Fruit fly (Drosophila melanogaster) whole organism, embryonic: ENCODE measurements around the gene CG9992.

Experiments
- Awh ChIP-seq: fragments of 200-800 bp; sonication (Bioruptor generic); IDR thresholded peaks from 2 replicates; pipeline ENCODE4, ENCODE4 v1.3.6; 2022; ENCODE audit warnings: missing biosample characterization, missing genetic modification characterization
- B-H1 ChIP-seq: fragments of 200-800 bp; sonication (Bioruptor generic); IDR thresholded peaks from 3 replicates; pipeline ENCODE4 v1.3.6; 2022; ENCODE audit warnings: missing biosample characterization, missing genetic modification characterization
- CG14050 ChIP-seq: fragments of 200-800 bp; sonication (Bioruptor generic); IDR thresholded peaks from 3 replicates; pipeline ENCODE4 v1.3.6; 2022; ENCODE audit warnings: missing biosample characterization, missing genetic modification characterization
- CG14667 ChIP-seq: fragments of 200-800 bp; sonication (Bioruptor generic); IDR thresholded peaks from 2 replicates; pipeline ENCODE4 v1.3.6; 2022; ENCODE audit warnings: missing biosample characterization, missing genetic modification characterization
- CG1529 ChIP-seq: fragments of 200-800 bp; sonication (Bioruptor generic); optimal IDR thresholded peaks from 3 replicates; lab custom pipeline; 2018; ENCODE audit warnings: missing biosample characterization, missing genetic modification characterization
- CG17385 ChIP-seq: fragments of 200-800 bp; sonication (Bioruptor generic); optimal IDR thresholded peaks from 3 replicates; lab custom pipeline; 2018; ENCODE audit warnings: missing biosample characterization, mild to moderate bottlenecking, missing genetic modification characterization
- CG1792 ChIP-seq: fragments of 200-800 bp; sonication (Bioruptor generic); optimal IDR thresholded peaks from 2 replicates; lab custom pipeline; 2016; ENCODE audit warnings: missing biosample characterization, missing genetic modification characterization
- CG2116 ChIP-seq: fragments of 200-800 bp; sonication (Bioruptor generic); optimal IDR thresholded peaks from 3 replicates; lab custom pipeline; 2018; ENCODE audit warnings: missing biosample characterization, mild to moderate bottlenecking, missing genetic modification characterization
- CG2199 ChIP-seq: fragments of 200-800 bp; sonication (Bioruptor generic); IDR thresholded peaks from 3 replicates; pipeline ENCODE4 v1.3.6; 2022; ENCODE audit warnings: missing biosample characterization, missing genetic modification characterization
- CG4282 ChIP-seq: fragments of 200-800 bp; sonication (Bioruptor generic); optimal IDR thresholded peaks from 2 replicates; lab custom pipeline; 2016; ENCODE audit warnings: missing biosample characterization, missing genetic modification characterization
- CG4820 ChIP-seq: fragments of 200-800 bp; sonication (Bioruptor generic); optimal IDR thresholded peaks from 3 replicates; lab custom pipeline; 2016; ENCODE audit warnings: missing biosample characterization, missing genetic modification characterization
- CG5953 ChIP-seq: fragments of 200-800 bp; sonication (Bioruptor generic); IDR thresholded peaks from 2 replicates; pipeline ENCODE4 v1.3.6; 2022; ENCODE audit warnings: missing biosample characterization, missing genetic modification characterization
- CG6254 ChIP-seq: fragments of 200-800 bp; sonication (Bioruptor generic); optimal IDR thresholded peaks from 3 replicates; lab custom pipeline; 2017; ENCODE audit warnings: mild to moderate bottlenecking, missing biosample characterization, missing genetic modification reagents, missing genetic modification characterization
- CG8388 ChIP-seq: fragments of 200-800 bp; sonication (Bioruptor generic); optimal IDR thresholded peaks from 2 replicates; lab custom pipeline; 2019; ENCODE audit warnings: missing biosample characterization, mild to moderate bottlenecking, missing genetic modification characterization, moderate library complexity
- CG9437 ChIP-seq: fragments of 200-800 bp; sonication (Bioruptor generic); optimal IDR thresholded peaks from 2 replicates; lab custom pipeline; 2018; ENCODE audit warnings: missing biosample characterization, mild to moderate bottlenecking, missing genetic modification characterization
- CG9727 ChIP-seq: fragments of 200-800 bp; sonication (Bioruptor generic); optimal IDR thresholded peaks from 3 replicates; lab custom pipeline; 2017; ENCODE audit warnings: missing biosample characterization, mild to moderate bottlenecking, missing genetic modification characterization
- CG9817 ChIP-seq: fragments of 200-800 bp; sonication (Bioruptor generic); optimal IDR thresholded peaks from 2 replicates; lab custom pipeline; 2018; ENCODE audit warnings: missing biosample characterization, mild to moderate bottlenecking, missing genetic modification characterization, moderate library complexity
- Deaf1 ChIP-seq: fragments of 200-800 bp; optimal IDR thresholded peaks from 3 replicates; lab custom pipeline; 2019; ENCODE audit warnings: missing biosample characterization, mild to moderate bottlenecking, missing genetic modification characterization, moderate library complexity
- Eip74EF ChIP-seq, 2 experiments: fragments of 200-800 bp in 1 of 2; fragments of >200 bp in 1 of 2; sonication (Bioruptor generic) in 1 of 2; optimal IDR thresholded peaks; 2 replicates each; lab custom pipeline; 2017 to 2019; ENCODE audit warnings: missing biosample characterization in 2 of 2, missing genetic modification characterization in 2 of 2, mild to moderate bottlenecking in 1 of 2, moderate library complexity in 1 of 2
- Ets97D ChIP-seq: fragments of 200-800 bp; sonication (Bioruptor generic); optimal IDR thresholded peaks from 3 replicates; lab custom pipeline; 2016; ENCODE audit warnings: missing biosample characterization, missing genetic modification characterization
- Gug ChIP-seq: fragments of 200-800 bp; sonication (Bioruptor generic); IDR thresholded peaks from 4 replicates; pipeline ENCODE4 v1.3.6; 2022; ENCODE audit warnings: missing biosample characterization, missing genetic modification characterization
- HHEX ChIP-seq: fragments of 200-800 bp; sonication (Bioruptor generic); optimal IDR thresholded peaks from 3 replicates; lab custom pipeline; 2017; ENCODE audit warnings: missing biosample characterization, mild to moderate bottlenecking, missing genetic modification characterization, missing genetic modification reagents
- HmgZ ChIP-seq: fragments of 200-800 bp; sonication (Bioruptor generic); optimal IDR thresholded peaks from 2 replicates; lab custom pipeline; 2018; ENCODE audit warnings: missing biosample characterization, mild to moderate bottlenecking, missing genetic modification characterization
- Hr39 ChIP-seq: fragments of >200 bp; optimal IDR thresholded peaks from 2 replicates; lab custom pipeline; 2017
- Hr78 ChIP-seq, 2 experiments: fragments of 200-800 bp in 1 of 2; fragments of >200 bp in 1 of 2; sonication (Bioruptor generic) in 1 of 2; optimal IDR thresholded peaks; 2 replicates each; lab custom pipeline; 2017 to 2019; ENCODE audit warnings: missing biosample characterization in 2 of 2, missing genetic modification characterization in 2 of 2, mild to moderate bottlenecking in 1 of 2, moderate library complexity in 1 of 2
- Mrtf ChIP-seq: fragments of 200-800 bp; sonication (Bioruptor generic); IDR thresholded peaks from 3 replicates; pipeline ENCODE4 v1.3.6; 2022; ENCODE audit warnings: missing biosample characterization, missing genetic modification characterization
- Rfx ChIP-seq: fragments of 200-800 bp; sonication (Bioruptor generic); IDR thresholded peaks from 2 replicates; pipeline ENCODE4 v1.3.6; 2022; ENCODE audit warnings: missing biosample characterization, missing genetic modification characterization
- Xrp1 ChIP-seq: fragments of 200-800 bp; sonication (Bioruptor generic); IDR thresholded peaks from 2 replicates; pipeline ENCODE4 v1.3.6; 2022; ENCODE audit warnings: missing biosample characterization, missing genetic modification characterization
- ab ChIP-seq: fragments of 200-800 bp; sonication (Bioruptor generic); optimal IDR thresholded peaks from 2 replicates; lab custom pipeline; 2016; ENCODE audit warnings: missing biosample characterization, missing genetic modification characterization
- ac ChIP-seq: fragments of 200-800 bp; sonication (Bioruptor generic); optimal IDR thresholded peaks from 3 replicates; lab custom pipeline; 2017; ENCODE audit warnings: missing biosample characterization, mild to moderate bottlenecking, missing genetic modification characterization
- ara ChIP-seq: fragments of 200-800 bp; sonication (Bioruptor generic); IDR thresholded peaks from 2 replicates; pipeline ENCODE4 v1.3.6; 2022; ENCODE audit warnings: missing biosample characterization, missing genetic modification characterization
- az2 ChIP-seq: fragments of 200-800 bp; sonication (Bioruptor generic); optimal IDR thresholded peaks from 3 replicates; lab custom pipeline; 2016; ENCODE audit warnings: missing biosample characterization, missing genetic modification characterization
- bigmax ChIP-seq: fragments of 200-800 bp; sonication (Bioruptor generic); optimal IDR thresholded peaks from 2 replicates; lab custom pipeline; 2018; ENCODE audit warnings: missing biosample characterization, mild to moderate bottlenecking, missing genetic modification characterization
- br ChIP-seq: fragments of >200 bp; optimal IDR thresholded peaks from 2 replicates; lab custom pipeline; 2017
- chif ChIP-seq, 2 experiments: fragments of 200-800 bp; sonication (Bioruptor generic); optimal IDR thresholded peaks; 3 replicates each; lab custom pipeline; 2016; ENCODE audit warnings: missing biosample characterization in 2 of 2, missing genetic modification characterization in 2 of 2
- dati ChIP-seq: fragments of 200-800 bp; sonication (Bioruptor generic); IDR thresholded peaks from 2 replicates; pipeline ENCODE4 v1.3.6; 2022; ENCODE audit warnings: missing biosample characterization, missing genetic modification characterization
- dimm ChIP-seq: fragments of 200-800 bp; sonication (Bioruptor generic); IDR thresholded peaks from 2 replicates; pipeline ENCODE4 v1.3.6; 2022; ENCODE audit warnings: missing biosample characterization, missing genetic modification characterization
- ftz-f1 ChIP-seq: fragments of 200-800 bp; sonication (Bioruptor generic); optimal IDR thresholded peaks from 2 replicates; lab custom pipeline; 2016; ENCODE audit warnings: missing biosample characterization, missing genetic modification characterization
- grau ChIP-seq: fragments of 200-800 bp; optimal IDR thresholded peaks from 3 replicates; lab custom pipeline; 2019; ENCODE audit warnings: missing biosample characterization, mild to moderate bottlenecking, missing genetic modification characterization, moderate library complexity
- gro ChIP-seq: fragments of 200-800 bp; sonication (Bioruptor generic); optimal IDR thresholded peaks from 2 replicates; lab custom pipeline; 2016; ENCODE audit warnings: missing biosample characterization, missing genetic modification characterization
- jing ChIP-seq: fragments of 200-800 bp; sonication (Bioruptor generic); optimal IDR thresholded peaks from 2 replicates; lab custom pipeline; 2018; ENCODE audit warnings: missing biosample characterization, mild to moderate bottlenecking, missing genetic modification characterization
- jumu ChIP-seq: fragments of 200-800 bp; sonication (Bioruptor generic); optimal IDR thresholded peaks from 3 replicates; lab custom pipeline; 2016; ENCODE audit warnings: missing biosample characterization, missing genetic modification characterization
- kah ChIP-seq: fragments of 200-800 bp; sonication (Bioruptor generic); optimal IDR thresholded peaks from 2 replicates; lab custom pipeline; 2018; ENCODE audit warnings: missing biosample characterization, mild to moderate bottlenecking, missing genetic modification characterization
- p53 ChIP-seq: fragments of 200-800 bp; sonication (Bioruptor generic); optimal IDR thresholded peaks from 2 replicates; lab custom pipeline; 2016; ENCODE audit warnings: missing biosample characterization, missing genetic modification characterization
- pho ChIP-seq: fragments of 200-800 bp; sonication (Bioruptor generic); optimal IDR thresholded peaks from 2 replicates; lab custom pipeline; 2016; ENCODE audit warnings: missing biosample characterization, missing genetic modification characterization
- salm ChIP-seq: fragments of 200-800 bp; sonication (Bioruptor generic); optimal IDR thresholded peaks from 2 replicates; lab custom pipeline; 2018; ENCODE audit warnings: missing biosample characterization, mild to moderate bottlenecking, missing genetic modification characterization
- sd ChIP-seq: fragments of 200-800 bp; sonication (Bioruptor generic); optimal IDR thresholded peaks from 3 replicates; lab custom pipeline; 2018; ENCODE audit warnings: missing biosample characterization, mild to moderate bottlenecking, missing genetic modification characterization, moderate library complexity
- stc ChIP-seq: fragments of 200-800 bp; sonication (Bioruptor generic); IDR thresholded peaks from 2 replicates; pipeline ENCODE4 v1.3.6; 2022; ENCODE audit warnings: missing biosample characterization, missing genetic modification characterization
- stwl ChIP-seq: fragments of 200-800 bp; sonication (Bioruptor generic); optimal IDR thresholded peaks from 3 replicates; lab custom pipeline; 2018; ENCODE audit warnings: missing biosample characterization, mild to moderate bottlenecking, missing genetic modification characterization, moderate library complexity
- zen ChIP-seq: fragments of 200-800 bp; sonication (Bioruptor generic); optimal IDR thresholded peaks from 3 replicates; lab custom pipeline; 2018; ENCODE audit warnings: missing biosample characterization, mild to moderate bottlenecking, missing genetic modification characterization, moderate library complexity

CG9992 gene

dm6 chrX:16383667-16384515, 817 bp downstream of the CG9992 start (continued):
- TF ChIP-seq zen, result peak; percentile 46
- TF ChIP-seq Deaf1 (tag; lab: Kevin White, UChicago), result no peak
- TF ChIP-seq CG17385 (GFP tag; lab: Kevin White, UChicago), result peak; percentile 68
- peak in 1 of 2 experiments; percentile 13 for TF ChIP-seq Hr78 (GFP tag; optimal IDR thresholded peaks at IDR 0.05; lab: Kevin White, UChicago)
- peak; percentile 82 for TF ChIP-seq Xrp1 (GFP tag; lab: Robert Waterston, UW)
- TF ChIP-seq CG4282 (GFP tag; lab: Kevin White, UChicago), result no peak
- peak; percentile 36 for TF ChIP-seq CG6254
- TF ChIP-seq grau, result peak; percentile 76
- TF ChIP-seq HHEX (GFP tag; lab: Kevin White, UChicago), result peak; percentile 86
- peak; percentile 74 for TF ChIP-seq ac
- TF ChIP-seq stwl (tag; lab: Kevin White, UChicago), result no peak
- peak; percentile 62 for TF ChIP-seq CG1529 (GFP tag; lab: Kevin White, UChicago)
- no peak for TF ChIP-seq jing (GFP tag; lab: Kevin White, UChicago)
- TF ChIP-seq ftz-f1 (GFP tag; lab: Kevin White, UChicago), result no peak
- no peak for TF ChIP-seq jumu (GFP tag; lab: Kevin White, UChicago)
- TF ChIP-seq CG9727 (GFP tag; lab: Kevin White, UChicago), result peak; percentile 76
- TF ChIP-seq pho (GFP tag; lab: Kevin White, UChicago), result peak; percentile 59
- TF ChIP-seq CG8388 (GFP tag; lab: Kevin White, UChicago), result no peak
- TF ChIP-seq CG4820, result peak; percentile 4
- TF ChIP-seq kah (GFP tag; lab: Kevin White, UChicago), result peak; percentile 50
- peak; percentile 71; the same call in 1 of the 2 replicates for TF ChIP-seq stc (GFP tag; lab: Robert Waterston, UW)
- TF ChIP-seq CG9437 (GFP tag; lab: Kevin White, UChicago), result peak; percentile 49
- peak; percentile 38; the same call in 1 of the 2 replicates for TF ChIP-seq ara
- no peak for TF ChIP-seq Hr39 (lab: Kevin White, UChicago)
- TF ChIP-seq p53 (GFP tag; lab: Kevin White, UChicago), result no peak
- TF ChIP-seq Rfx (GFP tag; lab: Robert Waterston, UW), result peak; percentile 68; the same call in 1 of the 2 replicates
- no peak for TF ChIP-seq CG2199 (GFP tag; lab: Robert Waterston, UW)
- no peak for TF ChIP-seq dimm (GFP tag; lab: Robert Waterston, UW)
- no peak for TF ChIP-seq Ets97D (GFP tag; lab: Kevin White, UChicago)
- peak; percentile 16; the same call in 1 of the 3 replicates for TF ChIP-seq CG14050
- peak; percentile 38; the same call in 1 of the 3 replicates for TF ChIP-seq B-H1 (GFP tag; lab: Robert Waterston, UW)
- peak in 1 of 2 experiments; percentile 83 for TF ChIP-seq Eip74EF (GFP tag; optimal IDR thresholded peaks at IDR 0.05; lab: Kevin White, UChicago)
- no peak for TF ChIP-seq CG14667 (GFP tag; lab: Robert Waterston, UW)
- TF ChIP-seq CG9817, result peak; percentile 56
- TF ChIP-seq dati, result no peak
- no peak for TF ChIP-seq Gug (GFP tag; lab: Robert Waterston, UW)
- TF ChIP-seq CG5953 (GFP tag; lab: Robert Waterston, UW), result no peak
- TF ChIP-seq Mrtf (GFP tag; lab: Robert Waterston, UW), result no peak
- peak; percentile 94 for TF ChIP-seq HmgZ
- TF ChIP-seq az2 (GFP tag; lab: Kevin White, UChicago), result no peak
- TF ChIP-seq chif (GFP tag; optimal IDR thresholded peaks at IDR 0.05; lab: Kevin White, UChicago), result peak; percentile 3 to 62
- TF ChIP-seq salm, result peak; percentile 80
- peak; percentile 81 for TF ChIP-seq sd
- TF ChIP-seq gro, result peak; percentile 72
- TF ChIP-seq CG2116, result peak; percentile 53
- no peak for TF ChIP-seq ab (GFP tag; lab: Kevin White, UChicago)
- TF ChIP-seq br, result no peak
- peak; percentile 81 for TF ChIP-seq Awh (GFP tag; lab: Robert Waterston, UW)
- peak; percentile 57 for TF ChIP-seq CG1792 (GFP tag; lab: Kevin White, UChicago)
- TF ChIP-seq bigmax (GFP tag; lab: Kevin White, UChicago), result peak; percentile 53
